Worm (Caenorhabditis elegans): ENCODE data around the gene eyg-1.

The eyg-1 gene

ce11 chrII:9850945-9851344 lies 23.2 kb upstream of the eyg-1 start, which contains the start of gene ZK938.10:
TSS of gene ZK938.10 (minus strand) at chrII:9851045.
- no peak for TF ChIP-seq dmd-8 (GFP tag; IDR thresholded peaks at IDR 0.05)
- TF ChIP-seq mep-1 (tag; optimal IDR thresholded peaks at IDR 0.05), result no peak
- TF ChIP-seq F44E2.7 (GFP tag; IDR thresholded peaks at IDR 0.05), result no peak
- no peak for TF ChIP-seq nhr-42 (GFP tag; IDR thresholded peaks at IDR 0.05)
- no peak for TF ChIP-seq unc-39 (tag; optimal IDR thresholded peaks at IDR 0.05)
- TF ChIP-seq snpc-4 (tag; optimal IDR thresholded peaks at IDR 0.05), result no peak
- TF ChIP-seq jun-1 (tag; optimal IDR thresholded peaks at IDR 0.05), result no peak
- TF ChIP-seq sdz-12 (GFP tag; optimal IDR thresholded peaks at IDR 0.05), result no peak
- TF ChIP-seq nhr-25 (tag; optimal IDR thresholded peaks at IDR 0.05; ENCODE audit: borderline replicate concordance, insufficient read depth), result no peak
- TF ChIP-seq nhr-6 (tag; optimal IDR thresholded peaks at IDR 0.05), result no peak

- TF ChIP-seq fkh-10 (GFP tag; optimal IDR thresholded peaks at IDR 0.05) (no peak), F10B5.3 (tag; optimal IDR thresholded peaks at IDR 0.05) (no peak), dmd-8 (GFP tag; IDR thresholded peaks at IDR 0.05) (no peak), nhr-25 (tag; optimal IDR thresholded peaks at IDR 0.05; ENCODE audit: borderline replicate concordance, insufficient read depth) (no peak), ctbp-1 (GFP tag; IDR thresholded peaks at IDR 0.05) (no peak), dpl-1 (GFP tag; optimal IDR thresholded peaks at IDR 0.05) (no peak), aly-2 (tag; optimal IDR thresholded peaks at IDR 0.05) (no peak)
Measured at ce11 chrII:9849497-9849896, 21.7 kb upstream of the eyg-1 start, which contains the start of gene old-2. TSS of gene old-2 (minus strand) at chrII:9849597.

ce11 chrII:9845239-9845638 lies 17.5 kb upstream of the eyg-1 start, which contains the start of gene chil-9:
TSS of gene chil-9 (minus strand) at chrII:9845339.
- no peak for TF ChIP-seq unc-39 (tag; optimal IDR thresholded peaks at IDR 0.05)
- peak in 1 of 2 experiments; percentile 31 for TF ChIP-seq unc-62 (GFP tag; optimal IDR thresholded peaks at IDR 0.05 in 1 of 2)
- TF ChIP-seq unc-62 (tag; optimal IDR thresholded peaks at IDR 0.05), result no peak

- TF ChIP-seq R02D3.7 (tag; optimal IDR thresholded peaks at IDR 0.05) (peak; percentile 56), pha-4 (GFP tag; IDR thresholded peaks at IDR 0.05) (no peak), pha-4 (tag; optimal IDR thresholded peaks at IDR 0.05) (no peak)
Measured at ce11 chrII:9841985-9842505, 14.3 kb upstream of the eyg-1 start, which contains the start of gene rnh-1.2. TSS of gene rnh-1.2 (minus strand) at chrII:9842035.

- no peak for TF ChIP-seq lin-29 (GFP tag; IDR thresholded peaks at IDR 0.05)
- TF ChIP-seq attf-4 (tag; optimal IDR thresholded peaks at IDR 0.05), result no peak
- TF ChIP-seq nhr-10 (tag; optimal IDR thresholded peaks at IDR 0.05), result no peak
- no peak for TF ChIP-seq Y48G9A.11 (GFP tag; IDR thresholded peaks at IDR 0.05)
- TF ChIP-seq ceh-82 (tag; optimal IDR thresholded peaks at IDR 0.05), result no peak
- TF ChIP-seq Y105C5A.15 (GFP tag; IDR thresholded peaks at IDR 0.05), result no peak
- TF ChIP-seq dmd-9 (GFP tag; IDR thresholded peaks at IDR 0.05), result no peak
- TF ChIP-seq R02D3.7 (tag; optimal IDR thresholded peaks at IDR 0.05), result no peak
- no peak for TF ChIP-seq nhr-25 (tag; optimal IDR thresholded peaks at IDR 0.05; ENCODE audit: borderline replicate concordance, insufficient read depth)
- no peak for TF ChIP-seq nhr-237 (tag; optimal IDR thresholded peaks at IDR 0.05)
- TF ChIP-seq duxl-1 (tag; optimal IDR thresholded peaks at IDR 0.05; ENCODE audit: poor library complexity), result no peak
- no peak for TF ChIP-seq F44E2.7 (GFP tag; IDR thresholded peaks at IDR 0.05)
- no peak for TF ChIP-seq ztf-7 (tag; optimal IDR thresholded peaks at IDR 0.05)
- no peak for TF ChIP-seq daf-8 (GFP tag; IDR thresholded peaks at IDR 0.05)
- TF ChIP-seq jun-1 (tag; optimal IDR thresholded peaks at IDR 0.05), result no peak
- TF ChIP-seq aha-1 (tag), result no peak
- no peak for TF ChIP-seq lir-3 (tag; optimal IDR thresholded peaks at IDR 0.05)
- no peak for TF ChIP-seq T26A8.4 (GFP tag; IDR thresholded peaks at IDR 0.05)
- no peak for TF ChIP-seq ZK337.2 (GFP tag; IDR thresholded peaks at IDR 0.05)
Measured at ce11 chrII:9840313-9840712, 12.6 kb upstream of the eyg-1 start, which contains the start of gene ZK938.11. TSS of gene ZK938.11 (minus strand) at chrII:9840413.

Data from whole organism, L4 larva.